Fruit fly (Drosophila melanogaster) whole organism, embryonic: ENCODE measurements around the gene Bace.
A peak's percentile ranks its signal among the peaks of the same experiment; 100 is the strongest.

Source experiments
- Aef1 ChIP-seq: fragments of 200-800 bp; sonication (Bioruptor generic); IDR thresholded peaks from 3 replicates; pipeline ENCODE4 v1.3.6; 2022; ENCODE audit warnings: missing biosample characterization, missing genetic modification characterization
- Bdp1 ChIP-seq: fragments of 200-800 bp; sonication (Bioruptor generic); optimal IDR thresholded peaks from 3 replicates; lab custom pipeline; 2016; ENCODE audit warnings: missing biosample characterization, missing genetic modification characterization
- Blimp-1 ChIP-seq: fragments of 200-800 bp; sonication (Bioruptor generic); optimal IDR thresholded peaks from 3 replicates; lab custom pipeline; 2018; ENCODE audit warnings: missing biosample characterization, missing genetic modification characterization, mild to moderate bottlenecking, moderate library complexity, missing genetic modification reagents
- CG10431 ChIP-seq: fragments of 200-800 bp; sonication (Bioruptor generic); optimal IDR thresholded peaks from 3 replicates; lab custom pipeline; 2018; ENCODE audit warnings: missing biosample characterization, mild to moderate bottlenecking, missing genetic modification characterization
- CG10462 ChIP-seq: fragments of 200-800 bp; sonication (Bioruptor generic); optimal IDR thresholded peaks from 2 replicates; lab custom pipeline; 2016; ENCODE audit warnings: missing biosample characterization, missing genetic modification characterization
- CG10979 ChIP-seq: fragments of 200-800 bp; sonication (Bioruptor generic); optimal IDR thresholded peaks from 2 replicates; lab custom pipeline; 2018; ENCODE audit warnings: missing biosample characterization, mild to moderate bottlenecking, missing genetic modification characterization, moderate library complexity
- CG11504 ChIP-seq: fragments of 200-800 bp; sonication (Bioruptor generic); optimal IDR thresholded peaks from 3 replicates; lab custom pipeline; 2019; ENCODE audit warnings: missing biosample characterization, mild to moderate bottlenecking, missing genetic modification characterization, moderate library complexity
- CG12769 ChIP-seq: fragments of 200-800 bp; sonication (Bioruptor generic); optimal IDR thresholded peaks from 2 replicates; lab custom pipeline; 2019; ENCODE audit warnings: missing biosample characterization, mild to moderate bottlenecking, missing genetic modification characterization, moderate library complexity
- CG15269 ChIP-seq: fragments of 200-800 bp; sonication (Bioruptor generic); optimal IDR thresholded peaks from 2 replicates; lab custom pipeline; 2018; ENCODE audit warnings: missing biosample characterization, mild to moderate bottlenecking, missing genetic modification characterization, moderate library complexity
- CG17802 ChIP-seq: fragments of 200-800 bp; sonication (Bioruptor generic); optimal IDR thresholded peaks from 2 replicates; lab custom pipeline; 2018; ENCODE audit warnings: missing biosample characterization, mild to moderate bottlenecking, missing genetic modification characterization, moderate library complexity
- CG18262 ChIP-seq: fragments of 200-800 bp; optimal IDR thresholded peaks from 3 replicates; lab custom pipeline; 2019; ENCODE audit warnings: missing biosample characterization, mild to moderate bottlenecking, missing genetic modification characterization, moderate library complexity
- CG30020 ChIP-seq: fragments of 200-800 bp; optimal IDR thresholded peaks from 2 replicates; lab custom pipeline; 2019; ENCODE audit warnings: missing biosample characterization, mild to moderate bottlenecking, missing genetic modification characterization, moderate library complexity
- CG30431 ChIP-seq: fragments of 200-800 bp; sonication (Bioruptor generic); optimal IDR thresholded peaks from 2 replicates; lab custom pipeline; 2017; ENCODE audit warnings: missing biosample characterization, missing genetic modification characterization
- CG34224 ChIP-seq: fragments of 200-800 bp; sonication (Bioruptor generic); IDR thresholded peaks from 3 replicates; pipeline ENCODE4 v1.3.6; 2022; ENCODE audit warnings: missing biosample characterization, missing genetic modification characterization; ENCODE audit not compliant: partially characterized antibody
- CG4328 ChIP-seq: fragments of 200-800 bp; sonication (Bioruptor generic); optimal IDR thresholded peaks from 3 replicates; lab custom pipeline; 2017; ENCODE audit warnings: missing biosample characterization, missing genetic modification reagents, missing genetic modification characterization
- CG43689 ChIP-seq: fragments of 200-800 bp; sonication (Bioruptor generic); IDR thresholded peaks from 2 replicates; pipeline ENCODE4 v1.3.6; 2022; ENCODE audit warnings: missing biosample characterization, missing genetic modification characterization
- CG5245 ChIP-seq: fragments of 200-800 bp; sonication (Bioruptor generic); optimal IDR thresholded peaks from 3 replicates; lab custom pipeline; 2016; ENCODE audit warnings: missing biosample characterization, missing genetic modification characterization
- CG6683 ChIP-seq: fragments of 200-800 bp; sonication (Bioruptor generic); optimal IDR thresholded peaks from 2 replicates; lab custom pipeline; 2017; ENCODE audit warnings: missing biosample characterization, mild to moderate bottlenecking, missing genetic modification characterization, missing genetic modification reagents
- CG6813 ChIP-seq: fragments of 200-800 bp; sonication (Bioruptor generic); optimal IDR thresholded peaks from 2 replicates; lab custom pipeline; 2017; ENCODE audit warnings: missing biosample characterization, missing genetic modification characterization, mild to moderate bottlenecking, moderate library complexity, missing genetic modification reagents
- CG7786 ChIP-seq: fragments of 200-800 bp; sonication (Bioruptor generic); optimal IDR thresholded peaks from 2 replicates; lab custom pipeline; 2016; ENCODE audit warnings: missing biosample characterization, missing genetic modification characterization
- CTCF ChIP-seq: fragments of 200-800 bp; sonication (Bioruptor generic); optimal IDR thresholded peaks from 2 replicates; lab custom pipeline; 2017; ENCODE audit warnings: missing biosample characterization, mild to moderate bottlenecking, missing genetic modification characterization, moderate library complexity
- Dip3 ChIP-seq: fragments of 200-800 bp; sonication (Bioruptor generic); optimal IDR thresholded peaks from 3 replicates; lab custom pipeline; 2016; ENCODE audit warnings: missing biosample characterization, missing genetic modification characterization
- HLH3B ChIP-seq: fragments of 200-800 bp; sonication (Bioruptor generic); IDR thresholded peaks from 2 replicates; pipeline ENCODE4 v1.3.6; 2022; ENCODE audit warnings: missing biosample characterization, missing genetic modification characterization
- Hmr ChIP-seq: fragments of 200-800 bp; sonication (Bioruptor generic); optimal IDR thresholded peaks from 3 replicates; lab custom pipeline; 2017; ENCODE audit warnings: mild to moderate bottlenecking, missing biosample characterization, missing genetic modification reagents, missing genetic modification characterization
- Hr3 ChIP-seq: fragments of 200-800 bp; sonication (Bioruptor generic); optimal IDR thresholded peaks from 3 replicates; lab custom pipeline; 2016; ENCODE audit warnings: missing biosample characterization, missing genetic modification characterization
- Hsf ChIP-seq: fragments of 200-800 bp; sonication (Bioruptor generic); optimal IDR thresholded peaks from 3 replicates; lab custom pipeline; 2016; ENCODE audit warnings: missing biosample characterization, missing genetic modification characterization
- MBD-R2 ChIP-seq: fragments of 200-800 bp; sonication (Bioruptor generic); IDR thresholded peaks from 2 replicates; pipeline ENCODE4 v1.3.6; 2022; ENCODE audit warnings: missing biosample characterization, missing genetic modification characterization
- Mes4 ChIP-seq: fragments of 200-800 bp; sonication (Bioruptor generic); optimal IDR thresholded peaks from 2 replicates; lab custom pipeline; 2016; ENCODE audit warnings: missing biosample characterization, missing genetic modification characterization
- Nf-YA ChIP-seq: fragments of 200-800 bp; sonication (Bioruptor generic); IDR thresholded peaks from 2 replicates; pipeline ENCODE4 v1.3.6; 2022; ENCODE audit warnings: missing biosample characterization, missing genetic modification characterization
- Poxn ChIP-seq: fragments of 200-800 bp; sonication (Bioruptor generic); IDR thresholded peaks from 2 replicates; pipeline ENCODE4 v1.3.6; 2022; ENCODE audit warnings: missing biosample characterization, missing genetic modification characterization
- Sin3A ChIP-seq: fragments of >200 bp; optimal IDR thresholded peaks from 2 replicates; lab custom pipeline; 2018
- Sox100B ChIP-seq: fragments of 200-800 bp; sonication (Bioruptor generic); optimal IDR thresholded peaks from 3 replicates; lab custom pipeline; 2018; ENCODE audit warnings: missing biosample characterization, mild to moderate bottlenecking, missing genetic modification characterization
- abd-A ChIP-seq: fragments of 200-800 bp; sonication (Bioruptor generic); optimal IDR thresholded peaks from 3 replicates; lab custom pipeline; 2019; ENCODE audit warnings: missing biosample characterization, mild to moderate bottlenecking, missing genetic modification characterization, moderate library complexity
- ac ChIP-seq: fragments of 200-800 bp; sonication (Bioruptor generic); optimal IDR thresholded peaks from 3 replicates; lab custom pipeline; 2017; ENCODE audit warnings: missing biosample characterization, mild to moderate bottlenecking, missing genetic modification characterization
- cas ChIP-seq: fragments of 200-800 bp; sonication (Bioruptor generic); IDR thresholded peaks from 2 replicates; pipeline ENCODE4 v1.3.6; 2022; ENCODE audit warnings: missing biosample characterization, missing genetic modification characterization
- gsb-n ChIP-seq: fragments of 200-800 bp; sonication (Bioruptor generic); optimal IDR thresholded peaks from 3 replicates; lab custom pipeline; 2018; ENCODE audit warnings: missing biosample characterization, mild to moderate bottlenecking, missing genetic modification characterization
- inv ChIP-seq: fragments of 200-800 bp; sonication (Bioruptor generic); IDR thresholded peaks from 2 replicates; pipeline ENCODE4 v1.3.6; 2022; ENCODE audit warnings: missing biosample characterization, missing genetic modification characterization; ENCODE audit not compliant: partially characterized antibody
- jigr1 ChIP-seq: fragments of 200-800 bp; sonication (Bioruptor generic); IDR thresholded peaks from 3 replicates; pipeline ENCODE4 v1.3.6; 2022; ENCODE audit warnings: missing biosample characterization, missing genetic modification characterization
- jing ChIP-seq: fragments of 200-800 bp; sonication (Bioruptor generic); optimal IDR thresholded peaks from 2 replicates; lab custom pipeline; 2018; ENCODE audit warnings: missing biosample characterization, mild to moderate bottlenecking, missing genetic modification characterization
- ken ChIP-seq: fragments of 200-800 bp; sonication (Bioruptor generic); IDR thresholded peaks from 3 replicates; pipeline ENCODE4 v1.3.6; 2022; ENCODE audit warnings: missing biosample characterization, missing genetic modification characterization
- pho ChIP-seq: fragments of 200-800 bp; sonication (Bioruptor generic); optimal IDR thresholded peaks from 2 replicates; lab custom pipeline; 2016; ENCODE audit warnings: missing biosample characterization, missing genetic modification characterization
- ro ChIP-seq: fragments of 200-800 bp; sonication (Bioruptor generic); IDR thresholded peaks from 2 replicates; pipeline ENCODE4 v1.3.6; 2022; ENCODE audit warnings: missing biosample characterization, missing genetic modification characterization
- seq ChIP-seq: fragments of 200-800 bp; sonication (Bioruptor generic); IDR thresholded peaks from 2 replicates; pipeline ENCODE4 v1.3.6; 2022; ENCODE audit warnings: missing biosample characterization, missing genetic modification characterization
- slp2 ChIP-seq: fragments of 200-800 bp; sonication (Bioruptor generic); optimal IDR thresholded peaks from 2 replicates; lab custom pipeline; 2016; ENCODE audit warnings: missing biosample characterization, missing genetic modification characterization
- tap ChIP-seq: fragments of 200-800 bp; optimal IDR thresholded peaks from 3 replicates; lab custom pipeline; 2019; ENCODE audit warnings: missing biosample characterization, mild to moderate bottlenecking, missing genetic modification characterization, moderate library complexity
- tio ChIP-seq: fragments of 200-800 bp; sonication (Bioruptor generic); optimal IDR thresholded peaks from 2 replicates; lab custom pipeline; 2017; ENCODE audit warnings: missing biosample characterization, missing genetic modification characterization, inconsistent platforms
- tup ChIP-seq: fragments of 200-800 bp; sonication (Bioruptor generic); optimal IDR thresholded peaks from 2 replicates; lab custom pipeline; 2016; ENCODE audit warnings: missing biosample characterization, mild to moderate bottlenecking, missing genetic modification characterization, moderate library complexity
- vfl ChIP-seq: fragments of 200-800 bp; sonication (Bioruptor generic); optimal IDR thresholded peaks from 2 replicates; lab custom pipeline; 2016; ENCODE audit warnings: missing biosample characterization, missing genetic modification characterization
- vvl ChIP-seq: fragments of 200-800 bp; sonication (Bioruptor generic); IDR thresholded peaks from 2 replicates; pipeline ENCODE4 v1.3.6; 2022; ENCODE audit warnings: missing biosample characterization, missing genetic modification characterization
- wek ChIP-seq: fragments of 200-800 bp; sonication (Bioruptor generic); optimal IDR thresholded peaks from 3 replicates; lab custom pipeline; 2018; ENCODE audit warnings: missing biosample characterization, mild to moderate bottlenecking, missing genetic modification characterization, moderate library complexity

Gene Bace

dm6 chr2L:8535394-8536176 is 39.5 kb upstream of the Bace start (continued):
- TF ChIP-seq CG5245 (peak; percentile 62), Nf-YA (GFP tag; lab: Robert Waterston, UW) (peak; percentile 26; the same call in 1 of the 2 replicates), HLH3B (GFP tag; lab: Robert Waterston, UW) (peak; percentile 78), CG7786 (peak; percentile 6), Aef1 (peak; percentile 64), CG34224 (GFP tag; lab: Robert Waterston, UW) (0 out of 3 replicates have a peak, but pooled peaks have one; percentile 11), vfl (GFP tag; lab: Kevin White, UChicago) (peak; percentile 24), tap (tag; lab: Kevin White, UChicago) (peak; percentile 91), CG15269 (tag; lab: Kevin White, UChicago) (peak; percentile 95), abd-A (tag; lab: Kevin White, UChicago) (no peak), CG6683 (GFP tag; lab: Kevin White, UChicago) (peak; percentile 84), CG6813 (GFP tag; lab: Kevin White, UChicago) (peak; percentile 87), Hmr (GFP tag; lab: Kevin White, UChicago) (peak; percentile 91), CG11504 (tag; lab: Kevin White, UChicago) (peak; percentile 96), tio (GFP tag; lab: Kevin White, UChicago) (peak; percentile 95), Dip3 (GFP tag; lab: Kevin White, UChicago) (peak; percentile 38), CG10979 (tag; lab: Kevin White, UChicago) (peak; percentile 95), Mes4 (GFP tag; lab: Kevin White, UChicago) (peak; percentile 27), ac (GFP tag; lab: Kevin White, UChicago) (peak; percentile 44), CG4328 (GFP tag; lab: Kevin White, UChicago) (peak; percentile 90), ro (peak; percentile 63; the same call in 1 of the 2 replicates), CG43689 (GFP tag; lab: Robert Waterston, UW) (peak; percentile 61), Poxn (peak; percentile 63), CG17802 (tag; lab: Kevin White, UChicago) (peak; percentile 52), CG30020 (tag; lab: Kevin White, UChicago) (peak; percentile 76), Hr3 (GFP tag; lab: Kevin White, UChicago) (peak; percentile 89), cas (GFP tag; lab: Robert Waterston, UW) (peak; percentile 12; the same call in 1 of the 2 replicates), Blimp-1 (peak; percentile 90), Sin3A (lab: Kevin White, UChicago) (no peak), CG30431 (GFP tag; lab: Kevin White, UChicago) (peak; percentile 79), Hsf (peak; percentile 77), jing (GFP tag; lab: Kevin White, UChicago) (peak; percentile 63), MBD-R2 (GFP tag; lab: Robert Waterston, UW) (peak; percentile 42), CG12769 (tag; lab: Kevin White, UChicago) (peak; percentile 78), CG18262 (tag; lab: Kevin White, UChicago) (peak; percentile 98), jigr1 (GFP tag; lab: Robert Waterston, UW) (peak; percentile 72; the same call in 1 of the 3 replicates), tup (peak; percentile 33), CTCF (peak; percentile 52), inv (GFP tag; lab: Robert Waterston, UW) (no peak), CG10462 (GFP tag; lab: Kevin White, UChicago) (peak; percentile 40), CG10431 (GFP tag; lab: Kevin White, UChicago) (peak; percentile 79), Sox100B (GFP tag; lab: Kevin White, UChicago) (peak; percentile 98), pho (peak; percentile 66), wek (GFP tag; lab: Kevin White, UChicago) (no peak), vvl (GFP tag; lab: Robert Waterston, UW) (peak; percentile 78), slp2 (no peak), Bdp1 (GFP tag; lab: Kevin White, UChicago) (peak; percentile 57), gsb-n (tag; lab: Kevin White, UChicago) (peak; percentile 76), seq (peak; percentile 63), ken (GFP tag; lab: Robert Waterston, UW) (no peak; the same call in none of the 3 replicates)
